Worm (Caenorhabditis elegans) whole organism, late embryonic: ENCODE results near the gene nspg-5.
A peak's percentile ranks its signal among the peaks of the same experiment; 100 is the strongest.

ENCODE experiments used
- C08G9.2 ChIP-seq: sonication (generic microtip); optimal IDR thresholded peaks from 2 replicates; lab custom pipeline; 2016; ENCODE audit warnings: mild to moderate bottlenecking, missing genetic modification characterization, moderate library complexity, missing compliant biosample characterization
- C38D4.7 ChIP-seq: fragments of 200-800 bp; sonication (Bioruptor generic); optimal IDR thresholded peaks from 2 replicates; lab custom pipeline; 2018; ENCODE audit warnings: mild to moderate bottlenecking, missing genetic modification characterization, moderate library complexity, missing compliant biosample characterization
- K09A11.1 ChIP-seq: sonication (generic microtip); optimal IDR thresholded peaks from 2 replicates; lab custom pipeline; 2017; ENCODE audit warnings: antibody characterized with exemption, mild to moderate bottlenecking, missing genetic modification characterization, missing compliant biosample characterization; ENCODE audit not compliant: insufficient read depth
- ahr-1 ChIP-seq: sonication (generic microtip); optimal IDR thresholded peaks from 2 replicates; lab custom pipeline; 2016; ENCODE audit warnings: missing genetic modification characterization, missing compliant biosample characterization
- ama-1 ChIP-seq: fragments of 150-350 bp; optimal IDR thresholded peaks from 2 replicates; lab custom pipeline; 2014
- ceh-18 ChIP-seq: sonication (generic microtip); optimal IDR thresholded peaks from 2 replicates; lab custom pipeline; 2016; ENCODE audit warnings: missing genetic modification characterization, missing compliant biosample characterization
- ceh-24 ChIP-seq: sonication (generic microtip); optimal IDR thresholded peaks from 2 replicates; lab custom pipeline; 2016; ENCODE audit warnings: mild to moderate bottlenecking, missing genetic modification characterization, missing compliant biosample characterization
- ceh-30 ChIP-seq: fragments of 150-350 bp; optimal IDR thresholded peaks from 2 replicates; lab custom pipeline; 2014; ENCODE audit warnings: missing biosample characterization, missing genetic modification characterization
- ceh-31 ChIP-seq: sonication (generic microtip); optimal IDR thresholded peaks from 2 replicates; lab custom pipeline; 2016; ENCODE audit warnings: missing genetic modification characterization, missing compliant biosample characterization
- ceh-34 ChIP-seq: sonication (generic microtip); optimal IDR thresholded peaks from 2 replicates; lab custom pipeline; 2016; ENCODE audit warnings: mild to moderate bottlenecking, missing genetic modification characterization, missing compliant biosample characterization
- ceh-45 ChIP-seq: fragments of 200-800 bp; sonication (Bioruptor generic); IDR thresholded peaks from 2 replicates; pipeline ENCODE4 v1.3.6; 2022; ENCODE audit warnings: missing genetic modification reagents, missing genetic modification characterization, missing compliant biosample characterization
- ceh-48 ChIP-seq: sonication (generic microtip); optimal IDR thresholded peaks from 2 replicates; lab custom pipeline; 2016; ENCODE audit warnings: missing genetic modification characterization, inconsistent platforms, missing compliant biosample characterization
- che-1 ChIP-seq: sonication (generic microtip); optimal IDR thresholded peaks from 2 replicates; lab custom pipeline; 2016; ENCODE audit warnings: mild to moderate bottlenecking, missing genetic modification characterization, missing compliant biosample characterization
- dmd-4 ChIP-seq: sonication (generic microtip); optimal IDR thresholded peaks from 2 replicates; lab custom pipeline; 2016; ENCODE audit warnings: borderline replicate concordance, missing genetic modification characterization, missing compliant biosample characterization
- dve-1 ChIP-seq: sonication (generic microtip); optimal IDR thresholded peaks from 2 replicates; lab custom pipeline; 2017; ENCODE audit warnings: antibody characterized with exemption, mild to moderate bottlenecking, missing genetic modification characterization, missing compliant biosample characterization
- ets-4 ChIP-seq: sonication (generic microtip); optimal IDR thresholded peaks from 2 replicates; lab custom pipeline; 2016; ENCODE audit warnings: missing genetic modification characterization, missing compliant biosample characterization
- hlh-30 ChIP-seq: sonication (generic microtip); optimal IDR thresholded peaks from 2 replicates; lab custom pipeline; 2017; ENCODE audit warnings: antibody characterized with exemption, missing genetic modification characterization, missing compliant biosample characterization; ENCODE audit not compliant: insufficient read depth
- hlh-6 ChIP-seq: sonication (generic microtip); optimal IDR thresholded peaks from 2 replicates; lab custom pipeline; 2016; ENCODE audit warnings: missing genotype, missing genetic modification characterization, missing compliant biosample characterization
- hlh-8 ChIP-seq: sonication (generic microtip); optimal IDR thresholded peaks from 2 replicates; lab custom pipeline; 2016; ENCODE audit warnings: missing genotype, missing genetic modification characterization, missing compliant biosample characterization
- lin-11 ChIP-seq: fragments of 200-800 bp; sonication (Bioruptor generic); optimal IDR thresholded peaks from 2 replicates; lab custom pipeline; 2018; ENCODE audit warnings: mild to moderate bottlenecking, missing genetic modification characterization, missing compliant biosample characterization
- mec-3 ChIP-seq: sonication (generic microtip); optimal IDR thresholded peaks from 2 replicates; lab custom pipeline; 2016; ENCODE audit warnings: borderline replicate concordance, missing genetic modification characterization, missing compliant biosample characterization
- nhr-11 ChIP-seq: fragments of 150-350 bp; optimal IDR thresholded peaks from 2 replicates; lab custom pipeline; 2014; ENCODE audit warnings: missing biosample characterization, missing genetic modification characterization
- nhr-232 ChIP-seq: sonication (generic microtip); optimal IDR thresholded peaks from 2 replicates; lab custom pipeline; 2016; ENCODE audit warnings: missing genetic modification characterization, missing compliant biosample characterization
- npax-4 ChIP-seq: sonication (generic microtip); optimal IDR thresholded peaks from 2 replicates; lab custom pipeline; 2016; ENCODE audit warnings: missing genetic modification characterization, missing compliant biosample characterization
- pag-3 ChIP-seq: sonication (generic microtip); optimal IDR thresholded peaks from 2 replicates; lab custom pipeline; 2016; ENCODE audit warnings: missing compliant biosample characterization, missing genetic modification characterization, borderline replicate concordance
- pat-9 ChIP-seq: fragments of 200-800 bp; sonication (Bioruptor generic); optimal IDR thresholded peaks from 2 replicates; lab custom pipeline; 2018; ENCODE audit warnings: mild to moderate bottlenecking, missing genetic modification characterization, moderate library complexity, missing compliant biosample characterization
- pha-2 ChIP-seq: sonication (generic microtip); optimal IDR thresholded peaks from 2 replicates; lab custom pipeline; 2017; ENCODE audit warnings: mild to moderate bottlenecking, missing genetic modification characterization, missing compliant biosample characterization
- ref-2 ChIP-seq: sonication (generic microtip); optimal IDR thresholded peaks from 2 replicates; lab custom pipeline; 2016; ENCODE audit warnings: missing genetic modification characterization, missing compliant biosample characterization
- rnt-1 ChIP-seq: sonication (generic microtip); optimal IDR thresholded peaks from 2 replicates; lab custom pipeline; 2016; ENCODE audit warnings: missing genetic modification characterization, missing compliant biosample characterization
- sox-2 ChIP-seq: fragments of 200-800 bp; sonication (Bioruptor generic); IDR thresholded peaks from 2 replicates; pipeline ENCODE4 v1.3.6; 2022; ENCODE audit warnings: missing genetic modification reagents, missing genetic modification characterization, missing compliant biosample characterization
- unc-42 ChIP-seq: sonication (generic microtip); optimal IDR thresholded peaks from 2 replicates; lab custom pipeline; 2016; ENCODE audit warnings: missing genotype, missing genetic modification characterization, missing compliant biosample characterization
- unc-55 ChIP-seq: sonication (generic microtip); optimal IDR thresholded peaks from 2 replicates; lab custom pipeline; 2017; ENCODE audit warnings: missing biosample characterization, missing genetic modification reagents, missing genetic modification characterization
- unc-86 ChIP-seq: sonication (generic microtip); optimal IDR thresholded peaks from 2 replicates; lab custom pipeline; 2016; ENCODE audit warnings: missing genetic modification characterization, missing compliant biosample characterization
- zip-5 ChIP-seq: sonication (generic microtip); optimal IDR thresholded peaks from 2 replicates; lab custom pipeline; 2016; ENCODE audit warnings: missing genetic modification characterization, missing compliant biosample characterization
- ztf-16 ChIP-seq: sonication (generic microtip); optimal IDR thresholded peaks from 2 replicates; lab custom pipeline; 2017; ENCODE audit warnings: missing genetic modification characterization, missing compliant biosample characterization

nspg-5 gene

ce11 chrX:2945950-2946349 is 35.9 kb upstream of the nspg-5 start:
- TF ChIP-seq rnt-1 (tag; lab: Kevin White, UChicago) (no peak), ceh-34 (tag; lab: Kevin White, UChicago) (no peak), dmd-4 (no peak), C38D4.7 (GFP tag; lab: Kevin White, UChicago) (no peak), hlh-6 (tag; lab: Kevin White, UChicago) (no peak), K09A11.1 (no peak), ceh-24 (tag; lab: Kevin White, UChicago) (no peak), pha-2 (tag; lab: Kevin White, UChicago) (no peak), ahr-1 (no peak), nhr-232 (tag; lab: Kevin White, UChicago) (no peak), C08G9.2 (tag; lab: Kevin White, UChicago) (no peak), ztf-16 (no peak), nhr-11 (tag; lab: Kevin White, UChicago) (no peak), ceh-30 (tag; lab: Kevin White, UChicago) (no peak), ref-2 (tag; lab: Kevin White, UChicago) (no peak), ets-4 (tag; lab: Kevin White, UChicago) (no peak), npax-4 (tag; lab: Kevin White, UChicago) (no peak), sox-2 (no peak), pat-9 (tag; lab: Kevin White, UChicago) (no peak)

ce11 chrX:2946508-2947005 is 35.3 kb upstream of the nspg-5 start, which contains the start of the genes Y41G9A.10 and Y41G9A.5:
Y41G9A.10 (minus strand) TSS chrX:2946558.
Y41G9A.5 (plus strand) TSS chrX:2946667.
- TF ChIP-seq unc-86 (tag; lab: Kevin White, UChicago) (no peak), pat-9 (tag; lab: Kevin White, UChicago) (no peak), ceh-34 (tag; lab: Kevin White, UChicago) (no peak), ceh-24 (tag; lab: Kevin White, UChicago) (no peak), dve-1 (tag; lab: Kevin White, UChicago) (no peak), rnt-1 (tag; lab: Kevin White, UChicago) (no peak), lin-11 (no peak), ets-4 (tag; lab: Kevin White, UChicago) (no peak), hlh-8 (tag; lab: Kevin White, UChicago) (no peak), ceh-48 (tag; lab: Kevin White, UChicago) (no peak), ceh-31 (tag; lab: Kevin White, UChicago) (no peak), mec-3 (tag; lab: Kevin White, UChicago) (no peak), che-1 (tag; lab: Kevin White, UChicago) (no peak), ceh-45 (GFP tag; lab: Robert Waterston, UW) (no peak), pag-3 (no peak), ama-1 (lab: Kevin White, UChicago) (no peak)

ce11 chrX:2950234-2950633 is 31.6 kb upstream of the nspg-5 start:
- no peak for TF ChIP-seq C38D4.7 (GFP tag; lab: Kevin White, UChicago)
- peak; percentile 61 for TF ChIP-seq ceh-18 (tag; lab: Kevin White, UChicago)
- TF ChIP-seq hlh-30 (tag; lab: Kevin White, UChicago): no peak
- TF ChIP-seq unc-55: peak; percentile 41

- TF ChIP-seq unc-42: peak; percentile 64
- no peak for TF ChIP-seq zip-5 (tag; lab: Kevin White, UChicago)
- TF ChIP-seq nhr-11 (tag; lab: Kevin White, UChicago): no peak
Observed at ce11 chrX:2953522-2954032, 28.2 kb upstream of the nspg-5 start.
